Worm (Caenorhabditis elegans): ENCODE measurements around the gene T02E9.5.

- TF ChIP-seq fos-1 (tag; optimal IDR thresholded peaks at IDR 0.05) (no peak), rbr-2 (tag; optimal IDR thresholded peaks at IDR 0.05) (no peak), ceh-62 (tag; optimal IDR thresholded peaks at IDR 0.05) (no peak)
Measured at ce11 chrV:11372284-11372878, 30.3 kb downstream of the T02E9.5 start.

Data from whole organism, L4 larva.